Worm (Caenorhabditis elegans) whole organism, late embryonic: ENCODE data around the gene srw-124.

ENCODE experiments used
- C08G9.2 ChIP-seq: sonication (generic microtip); optimal IDR thresholded peaks from 2 replicates; lab custom pipeline; 2016; ENCODE audit warnings: mild to moderate bottlenecking, missing genetic modification characterization, moderate library complexity, missing compliant biosample characterization
- C38D4.7 ChIP-seq: fragments of 200-800 bp; sonication (Bioruptor generic); optimal IDR thresholded peaks from 2 replicates; lab custom pipeline; 2018; ENCODE audit warnings: mild to moderate bottlenecking, missing genetic modification characterization, moderate library complexity, missing compliant biosample characterization
- F13H6.1 ChIP-seq: sonication (generic microtip); optimal IDR thresholded peaks from 2 replicates; lab custom pipeline; 2016; ENCODE audit warnings: missing genetic modification characterization, missing compliant biosample characterization
- K02D7.2 ChIP-seq: sonication (generic microtip); optimal IDR thresholded peaks from 2 replicates; lab custom pipeline; 2017; ENCODE audit warnings: mild to moderate bottlenecking, missing genetic modification characterization, missing compliant biosample characterization
- Y22D7AL.16 ChIP-seq: sonication (generic microtip); optimal IDR thresholded peaks from 2 replicates; lab custom pipeline; 2016; ENCODE audit warnings: missing genetic modification characterization, missing compliant biosample characterization
- ama-1 ChIP-seq: fragments of 150-350 bp; optimal IDR thresholded peaks from 2 replicates; lab custom pipeline; 2014
- ceh-14 ChIP-seq: sonication (generic microtip); optimal IDR thresholded peaks from 2 replicates; lab custom pipeline; 2016; ENCODE audit warnings: missing genotype, missing genetic modification characterization, missing compliant biosample characterization
- ceh-18 ChIP-seq: sonication (generic microtip); optimal IDR thresholded peaks from 2 replicates; lab custom pipeline; 2016; ENCODE audit warnings: missing genetic modification characterization, missing compliant biosample characterization
- ceh-19 ChIP-seq: fragments of 200-800 bp; sonication (Bioruptor generic); optimal IDR thresholded peaks from 2 replicates; lab custom pipeline; 2018; ENCODE audit warnings: mild to moderate bottlenecking, missing genetic modification characterization, missing compliant biosample characterization
- ceh-22 ChIP-seq: sonication (generic microtip); optimal IDR thresholded peaks from 2 replicates; lab custom pipeline; 2017; ENCODE audit warnings: missing biosample characterization, missing genetic modification characterization
- ceh-31 ChIP-seq: sonication (generic microtip); optimal IDR thresholded peaks from 2 replicates; lab custom pipeline; 2016; ENCODE audit warnings: missing genetic modification characterization, missing compliant biosample characterization
- ceh-34 ChIP-seq: sonication (generic microtip); optimal IDR thresholded peaks from 2 replicates; lab custom pipeline; 2016; ENCODE audit warnings: mild to moderate bottlenecking, missing genetic modification characterization, missing compliant biosample characterization
- ceh-45 ChIP-seq: fragments of 200-800 bp; sonication (Bioruptor generic); IDR thresholded peaks from 2 replicates; pipeline ENCODE4 v1.3.6; 2022; ENCODE audit warnings: missing genetic modification reagents, missing genetic modification characterization, missing compliant biosample characterization
- ceh-48 ChIP-seq: sonication (generic microtip); optimal IDR thresholded peaks from 2 replicates; lab custom pipeline; 2016; ENCODE audit warnings: missing genetic modification characterization, inconsistent platforms, missing compliant biosample characterization
- ceh-9 ChIP-seq: sonication (generic microtip); optimal IDR thresholded peaks from 2 replicates; lab custom pipeline; 2016; ENCODE audit warnings: mild to moderate bottlenecking, missing genetic modification characterization, inconsistent platforms, missing compliant biosample characterization
- che-1 ChIP-seq: sonication (generic microtip); optimal IDR thresholded peaks from 2 replicates; lab custom pipeline; 2016; ENCODE audit warnings: mild to moderate bottlenecking, missing genetic modification characterization, missing compliant biosample characterization
- dmd-4 ChIP-seq: sonication (generic microtip); optimal IDR thresholded peaks from 2 replicates; lab custom pipeline; 2016; ENCODE audit warnings: borderline replicate concordance, missing genetic modification characterization, missing compliant biosample characterization
- elt-4 ChIP-seq: sonication (generic microtip); optimal IDR thresholded peaks from 2 replicates; lab custom pipeline; 2016; ENCODE audit warnings: missing genetic modification characterization, missing compliant biosample characterization
- eyg-1 ChIP-seq: sonication (generic microtip); optimal IDR thresholded peaks from 2 replicates; lab custom pipeline; 2016; ENCODE audit warnings: missing genotype, missing genetic modification characterization, missing compliant biosample characterization
- fkh-6 ChIP-seq: sonication (generic microtip); optimal IDR thresholded peaks from 2 replicates; lab custom pipeline; 2016; ENCODE audit warnings: missing genetic modification characterization, missing compliant biosample characterization
- gmeb-2 ChIP-seq: sonication (generic microtip); optimal IDR thresholded peaks from 2 replicates; lab custom pipeline; 2016; ENCODE audit warnings: missing genetic modification characterization, inconsistent platforms, missing compliant biosample characterization
- hlh-13 ChIP-seq: fragments of 200-800 bp; sonication (Bioruptor generic); optimal IDR thresholded peaks from 2 replicates; lab custom pipeline; 2018; ENCODE audit warnings: mild to moderate bottlenecking, missing genetic modification characterization, missing compliant biosample characterization
- hlh-15 ChIP-seq: sonication (generic microtip); optimal IDR thresholded peaks from 2 replicates; lab custom pipeline; 2016; ENCODE audit warnings: missing genetic modification characterization, missing compliant biosample characterization
- hlh-30 ChIP-seq: sonication (generic microtip); optimal IDR thresholded peaks from 2 replicates; lab custom pipeline; 2017; ENCODE audit warnings: antibody characterized with exemption, missing genetic modification characterization, missing compliant biosample characterization; ENCODE audit not compliant: insufficient read depth
- hlh-6 ChIP-seq: sonication (generic microtip); optimal IDR thresholded peaks from 2 replicates; lab custom pipeline; 2016; ENCODE audit warnings: missing genotype, missing genetic modification characterization, missing compliant biosample characterization
- lin-11 ChIP-seq: fragments of 200-800 bp; sonication (Bioruptor generic); optimal IDR thresholded peaks from 2 replicates; lab custom pipeline; 2018; ENCODE audit warnings: mild to moderate bottlenecking, missing genetic modification characterization, missing compliant biosample characterization
- madf-2 ChIP-seq: sonication (generic microtip); optimal IDR thresholded peaks from 2 replicates; lab custom pipeline; 2017; ENCODE audit warnings: missing genetic modification characterization, missing compliant biosample characterization
- mec-3 ChIP-seq: sonication (generic microtip); optimal IDR thresholded peaks from 2 replicates; lab custom pipeline; 2016; ENCODE audit warnings: borderline replicate concordance, missing genetic modification characterization, missing compliant biosample characterization
- nfya-1 ChIP-seq: sonication (generic microtip); optimal IDR thresholded peaks from 2 replicates; lab custom pipeline; 2017; ENCODE audit warnings: missing genetic modification characterization, mild to moderate bottlenecking, missing compliant biosample characterization, antibody characterized with exemption, moderate library complexity
- nhr-11 ChIP-seq: fragments of 150-350 bp; optimal IDR thresholded peaks from 2 replicates; lab custom pipeline; 2014; ENCODE audit warnings: missing biosample characterization, missing genetic modification characterization
- odd-2 ChIP-seq: sonication (generic microtip); optimal IDR thresholded peaks from 2 replicates; lab custom pipeline; 2017; ENCODE audit warnings: antibody characterized with exemption, mild to moderate bottlenecking, missing genetic modification characterization, missing compliant biosample characterization
- pha-2 ChIP-seq: sonication (generic microtip); optimal IDR thresholded peaks from 2 replicates; lab custom pipeline; 2017; ENCODE audit warnings: mild to moderate bottlenecking, missing genetic modification characterization, missing compliant biosample characterization
- pha-4 ChIP-seq: fragments of 150-350 bp; optimal IDR thresholded peaks from 2 replicates; lab custom pipeline; 2018; ENCODE audit warnings: missing biosample characterization, missing genetic modification reagents, missing genetic modification characterization
- rnt-1 ChIP-seq: sonication (generic microtip); optimal IDR thresholded peaks from 2 replicates; lab custom pipeline; 2016; ENCODE audit warnings: missing genetic modification characterization, missing compliant biosample characterization
- sox-4 ChIP-seq: sonication (generic microtip); optimal IDR thresholded peaks from 2 replicates; lab custom pipeline; 2017; ENCODE audit warnings: mild to moderate bottlenecking, missing genetic modification characterization, inconsistent platforms, missing compliant biosample characterization
- tbx-7 ChIP-seq: sonication (generic microtip); optimal IDR thresholded peaks from 2 replicates; lab custom pipeline; 2016; ENCODE audit warnings: missing genotype, missing genetic modification characterization, missing compliant biosample characterization
- unc-42 ChIP-seq: sonication (generic microtip); optimal IDR thresholded peaks from 2 replicates; lab custom pipeline; 2016; ENCODE audit warnings: missing genotype, missing genetic modification characterization, missing compliant biosample characterization
- unc-55 ChIP-seq: sonication (generic microtip); optimal IDR thresholded peaks from 2 replicates; lab custom pipeline; 2017; ENCODE audit warnings: missing biosample characterization, missing genetic modification reagents, missing genetic modification characterization
- unc-86 ChIP-seq: sonication (generic microtip); optimal IDR thresholded peaks from 2 replicates; lab custom pipeline; 2016; ENCODE audit warnings: missing genetic modification characterization, missing compliant biosample characterization
- zip-5 ChIP-seq: sonication (generic microtip); optimal IDR thresholded peaks from 2 replicates; lab custom pipeline; 2016; ENCODE audit warnings: missing genetic modification characterization, missing compliant biosample characterization

Gene srw-124

ce11 chrV:2960894-2961293 is 15.5 kb upstream of the srw-124 start, which contains the start of gene srw-144:
srw-144 (minus strand) TSS chrV:2960994.
- TF ChIP-seq ceh-18 (tag; lab: Kevin White, UChicago) (no peak), hlh-15 (tag; lab: Kevin White, UChicago) (no peak), odd-2 (tag; lab: Kevin White, UChicago) (no peak), nfya-1 (tag; lab: Kevin White, UChicago) (no peak), eyg-1 (tag; lab: Kevin White, UChicago) (no peak), sox-4 (tag; lab: Kevin White, UChicago) (no peak), F13H6.1 (tag; lab: Kevin White, UChicago) (no peak), unc-86 (no peak), nhr-11 (tag; lab: Kevin White, UChicago) (no peak), pha-2 (tag; lab: Kevin White, UChicago) (no peak), madf-2 (no peak), lin-11 (tag; lab: Kevin White, UChicago) (no peak), ceh-14 (tag; lab: Kevin White, UChicago) (no peak), rnt-1 (tag; lab: Kevin White, UChicago) (no peak), hlh-30 (tag; lab: Kevin White, UChicago) (no peak), Y22D7AL.16 (tag; lab: Kevin White, UChicago) (no peak), C08G9.2 (tag; lab: Kevin White, UChicago) (no peak)

- TF ChIP-seq gmeb-2 (tag; lab: Kevin White, UChicago), result no peak
- TF ChIP-seq che-1 (tag; lab: Kevin White, UChicago), result no peak
- no peak for TF ChIP-seq fkh-6 (tag; lab: Kevin White, UChicago)
- no peak for TF ChIP-seq hlh-15 (tag; lab: Kevin White, UChicago)
- TF ChIP-seq mec-3 (tag; lab: Kevin White, UChicago), result no peak
- TF ChIP-seq ceh-45 (GFP tag; lab: Robert Waterston, UW), result no peak
- no peak for TF ChIP-seq ceh-48
- no peak for TF ChIP-seq hlh-13
- no peak for TF ChIP-seq K02D7.2 (tag; lab: Kevin White, UChicago)
- TF ChIP-seq unc-55 (GFP tag; lab: Kevin White, UChicago), result no peak
- TF ChIP-seq ceh-22 (tag; lab: Kevin White, UChicago), result no peak
- no peak for TF ChIP-seq ceh-34
- no peak for TF ChIP-seq rnt-1 (tag; lab: Kevin White, UChicago)
- no peak for TF ChIP-seq tbx-7
- TF ChIP-seq unc-42, result no peak
- TF ChIP-seq ceh-19, result no peak
- TF ChIP-seq ceh-31 (tag; lab: Kevin White, UChicago), result no peak
- no peak for TF ChIP-seq elt-4
Observed at ce11 chrV:2962960-2963359, 13.4 kb upstream of the srw-124 start, which contains the start of gene srw-138. srw-138 (minus strand) TSS chrV:2963060.

ce11 chrV:2964786-2965185 is 11.6 kb upstream of the srw-124 start, which contains the start of gene srh-88:
srh-88 (minus strand) TSS chrV:2964886.
- TF ChIP-seq ceh-48 (no peak), tbx-7 (no peak), zip-5 (no peak), elt-4 (no peak), pha-4 (tag; lab: Kevin White, UChicago) (no peak), rnt-1 (tag; lab: Kevin White, UChicago) (no peak), ama-1 (lab: Kevin White, UChicago) (no peak), K02D7.2 (tag; lab: Kevin White, UChicago) (no peak), hlh-15 (tag; lab: Kevin White, UChicago) (no peak), hlh-6 (tag; lab: Kevin White, UChicago) (no peak), eyg-1 (tag; lab: Kevin White, UChicago) (no peak), C38D4.7 (GFP tag; lab: Kevin White, UChicago) (no peak), dmd-4 (tag; lab: Kevin White, UChicago) (no peak), ceh-9 (tag; lab: Kevin White, UChicago) (no peak)
